Fruit fly (Drosophila melanogaster) whole organism: ENCODE measurements around the gene LSm-4.

Experiments
- CG8478 ChIP-seq: fragments of >200 bp; optimal IDR thresholded peaks from 2 replicates; lab custom pipeline; 2018; ENCODE audit warnings: inconsistent platforms
- Dll ChIP-seq: fragments of >200 bp; optimal IDR thresholded peaks from 2 replicates; lab custom pipeline; 2017
- psq ChIP-seq: fragments of >200 bp; optimal IDR thresholded peaks from 2 replicates; lab custom pipeline; 2017

DNA sequence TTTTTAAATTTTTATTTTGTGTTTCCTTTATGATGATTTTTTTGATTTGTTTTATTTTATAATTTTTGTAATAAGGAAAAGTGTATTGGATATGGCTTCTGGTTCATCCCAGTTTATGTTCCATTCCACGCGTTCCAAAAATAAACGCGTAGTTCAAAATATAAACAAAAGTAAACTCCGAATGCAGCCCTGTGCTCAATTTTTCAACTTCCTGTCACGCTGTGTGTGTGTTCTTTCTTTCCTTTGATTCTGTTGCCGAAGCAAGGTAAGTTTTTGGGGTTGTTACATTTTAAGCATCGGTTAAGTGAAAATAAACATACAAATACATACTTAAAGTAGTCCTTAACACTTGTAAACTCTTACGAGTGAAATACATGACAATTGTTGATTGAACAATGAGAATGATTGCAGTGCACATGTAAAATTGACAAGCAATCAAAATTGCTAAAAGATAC, 3.1 kb upstream of the LSm-4 start, which contains the start of the genes Ip259 and RpS27A:
- TF ChIP-seq CG8478 (lab: Kevin White, UChicago), result no peak
- TF ChIP-seq psq (lab: Kevin White, UChicago), result no peak
- no peak for TF ChIP-seq Dll
